Fruit fly (Drosophila melanogaster) whole organism, wandering third instar larva: ENCODE data around the gene CG43181.

Experiments used
- Jra ChIP-seq: sonication (Bioruptor generic); optimal IDR thresholded peaks from 2 replicates; lab custom pipeline; 2016; ENCODE audit warnings: missing biosample characterization, missing genetic modification characterization
- Myc ChIP-seq: fragments of >200 bp; optimal IDR thresholded peaks from 2 replicates; lab custom pipeline; 2017
- OdsH ChIP-seq: fragments of 200-800 bp; sonication (Bioruptor generic); optimal IDR thresholded peaks from 2 replicates; lab custom pipeline; 2016; ENCODE audit warnings: missing biosample characterization, mild to moderate bottlenecking, missing genetic modification characterization
- h ChIP-seq: fragments of 200-800 bp; sonication (Bioruptor generic); optimal IDR thresholded peaks from 3 replicates; lab custom pipeline; 2016; ENCODE audit warnings: missing biosample characterization, mild to moderate bottlenecking, missing genetic modification characterization

DNA sequence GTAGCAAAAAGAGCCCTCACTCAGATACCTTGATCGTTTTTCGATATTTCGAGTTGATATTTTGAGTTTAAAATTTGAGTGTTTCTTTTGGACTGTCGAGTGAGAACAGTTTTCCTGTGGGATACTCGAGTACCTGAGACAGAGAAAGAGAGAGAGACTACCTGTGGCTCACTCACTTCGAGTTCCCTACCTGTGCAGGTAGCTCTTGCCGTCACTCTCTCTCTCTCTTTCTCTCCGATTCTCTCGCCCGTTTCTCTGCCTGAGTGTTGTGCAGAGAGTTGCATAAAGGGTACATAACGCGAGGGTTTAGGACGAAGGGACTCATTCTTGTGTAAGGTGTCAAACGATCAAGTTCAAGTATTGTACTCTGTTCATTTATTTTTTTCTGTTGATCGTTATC, 45.4 kb downstream of the CG43181 start, which contains the start of gene sc:
- no peak for TF ChIP-seq Myc (lab: Kevin White, UChicago)
- no peak for TF ChIP-seq Jra (GFP tag; lab: Kevin White, UChicago)
- no peak for TF ChIP-seq h (GFP tag; lab: Kevin White, UChicago)
- no peak for TF ChIP-seq OdsH (GFP tag; lab: Kevin White, UChicago)
